Worm (Caenorhabditis elegans): Measurements from ENCODE around the gene E02C12.12.

Gene E02C12.12

DNA sequence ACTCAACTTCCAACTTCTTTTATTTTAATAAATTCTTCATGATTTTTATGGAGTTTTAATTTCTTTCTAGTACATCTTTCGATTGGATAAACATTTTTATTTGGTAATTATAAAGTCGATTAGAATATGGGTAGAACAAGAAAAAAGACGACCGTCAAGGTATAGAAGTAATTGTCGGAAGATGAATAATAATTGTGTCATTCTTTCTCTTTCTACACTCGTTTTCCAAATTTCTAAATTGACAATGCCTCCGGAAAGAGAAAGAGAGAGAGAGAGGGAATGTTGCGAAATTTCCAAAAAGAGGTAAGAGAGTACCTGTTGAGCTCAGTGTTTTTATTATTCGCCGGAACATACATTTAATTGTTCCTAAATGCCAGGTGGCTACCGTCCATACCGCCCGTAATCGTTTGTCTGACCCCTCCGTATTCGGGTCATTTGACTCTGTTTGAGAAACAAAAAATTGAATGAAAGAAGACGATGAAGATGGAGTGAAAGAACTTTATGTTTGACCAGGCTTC lies at the start of gene E02C12.12:
Gene E02C12.12 (minus strand): TSS at position 468 of the 518 bp plus-strand sequence.
- TF ChIP-seq flt-1 (GFP tag; IDR thresholded peaks at IDR 0.05) (no peak), tab-1 (GFP tag; IDR thresholded peaks at IDR 0.05) (no peak), ref-1 (GFP tag; conservative IDR thresholded peaks at IDR 0.05) (no peak), T22C8.4 (GFP tag; IDR thresholded peaks at IDR 0.05) (no peak), ztf-29 (GFP tag; IDR thresholded peaks at IDR 0.05) (no peak), cog-1 (tag; optimal IDR thresholded peaks at IDR 0.05) (no peak), ztf-23 (GFP tag; IDR thresholded peaks at IDR 0.05) (no peak), med-1 (GFP tag; optimal IDR thresholded peaks at IDR 0.05; ENCODE audit: insufficient read depth) (no peak), klf-2 (GFP tag; conservative IDR thresholded peaks at IDR 0.05) (no peak)

DNA sequence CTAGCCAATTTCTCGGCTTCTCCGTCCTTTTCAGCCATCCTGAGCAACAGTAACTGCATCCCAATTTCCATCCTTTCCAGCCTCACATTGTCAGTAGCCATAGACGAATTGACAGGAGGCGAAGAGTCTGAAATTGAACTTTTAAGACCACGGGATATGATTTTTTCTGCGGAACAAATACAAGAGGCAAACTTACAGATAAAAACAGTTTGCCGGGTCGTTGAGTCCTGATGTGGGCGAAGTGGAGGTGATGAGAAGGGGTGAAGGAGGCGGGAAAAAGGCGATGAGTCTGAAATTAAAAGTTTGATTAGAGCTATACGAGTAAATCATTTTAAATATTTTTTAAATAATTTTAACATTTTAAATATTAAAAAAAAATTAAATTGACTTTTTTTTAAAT lies 45.0 kb upstream of the E02C12.12 start, which contains the start of gene F36D4.6:
Gene F36D4.6 (minus strand): TSS at position 101 of the 400 bp plus-strand sequence.
- TF ChIP-seq T22C8.4 (GFP tag; IDR thresholded peaks at IDR 0.05) (no peak), ztf-29 (GFP tag; IDR thresholded peaks at IDR 0.05) (no peak), med-1 (GFP tag; optimal IDR thresholded peaks at IDR 0.05; ENCODE audit: insufficient read depth) (no peak), tab-1 (GFP tag; IDR thresholded peaks at IDR 0.05) (no peak), ztf-23 (GFP tag; IDR thresholded peaks at IDR 0.05) (no peak), flt-1 (GFP tag; IDR thresholded peaks at IDR 0.05) (no peak), cog-1 (tag; optimal IDR thresholded peaks at IDR 0.05) (no peak), ref-1 (GFP tag; conservative IDR thresholded peaks at IDR 0.05) (no peak), klf-2 (GFP tag; conservative IDR thresholded peaks at IDR 0.05) (no peak)

DNA sequence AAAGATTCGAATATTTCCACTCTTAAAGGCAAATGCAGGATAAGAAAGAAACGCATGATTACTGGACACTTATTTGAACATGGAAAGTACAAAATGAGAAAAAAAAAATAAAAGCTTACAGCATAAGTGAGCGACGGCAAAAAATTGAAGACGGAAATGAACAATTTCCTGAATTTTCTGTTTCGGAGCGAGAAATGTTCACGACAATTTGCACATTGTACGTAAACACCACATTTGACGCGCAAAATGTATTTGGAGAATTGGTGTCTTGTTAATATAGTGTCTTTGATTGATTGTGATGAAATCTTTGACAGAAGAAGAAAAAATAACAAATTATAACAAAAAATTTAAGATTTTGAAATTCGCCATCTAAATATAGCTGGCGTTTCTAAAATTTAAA lies 43.5 kb upstream of the E02C12.12 start, which contains the start of gene F36D4.5:
Gene F36D4.5 (minus strand): TSS at position 225 of the 400 bp plus-strand sequence.
- TF ChIP-seq ztf-23 (GFP tag; IDR thresholded peaks at IDR 0.05) (no peak), tab-1 (GFP tag; IDR thresholded peaks at IDR 0.05) (no peak), klf-2 (GFP tag; conservative IDR thresholded peaks at IDR 0.05) (no peak), T22C8.4 (GFP tag; IDR thresholded peaks at IDR 0.05) (no peak), ztf-29 (GFP tag; IDR thresholded peaks at IDR 0.05) (no peak), cog-1 (tag; optimal IDR thresholded peaks at IDR 0.05) (no peak), ref-1 (GFP tag; conservative IDR thresholded peaks at IDR 0.05) (no peak)

DNA sequence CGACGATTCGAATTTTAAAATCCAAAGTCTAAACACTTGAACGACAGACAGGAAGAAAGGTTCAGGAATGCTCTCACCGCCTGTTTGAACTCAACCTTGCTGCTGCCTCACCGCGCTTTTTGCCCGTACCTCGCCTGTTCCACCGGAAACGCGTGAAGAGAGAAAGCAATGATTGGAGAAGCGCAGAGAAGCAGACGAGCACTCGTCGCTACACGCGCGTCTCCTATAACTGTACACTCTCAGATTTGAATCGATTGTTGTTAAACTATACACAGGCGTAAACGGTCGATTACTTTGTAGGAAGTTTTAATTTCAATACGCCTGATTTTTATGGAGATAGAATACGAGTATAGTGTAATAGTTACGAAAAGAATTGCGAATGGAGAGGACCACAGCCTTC lies 42.4 kb upstream of the E02C12.12 start:
- TF ChIP-seq ztf-23 (GFP tag; IDR thresholded peaks at IDR 0.05), result no peak
- TF ChIP-seq cog-1 (tag; optimal IDR thresholded peaks at IDR 0.05), result peak; percentile 42

DNA sequence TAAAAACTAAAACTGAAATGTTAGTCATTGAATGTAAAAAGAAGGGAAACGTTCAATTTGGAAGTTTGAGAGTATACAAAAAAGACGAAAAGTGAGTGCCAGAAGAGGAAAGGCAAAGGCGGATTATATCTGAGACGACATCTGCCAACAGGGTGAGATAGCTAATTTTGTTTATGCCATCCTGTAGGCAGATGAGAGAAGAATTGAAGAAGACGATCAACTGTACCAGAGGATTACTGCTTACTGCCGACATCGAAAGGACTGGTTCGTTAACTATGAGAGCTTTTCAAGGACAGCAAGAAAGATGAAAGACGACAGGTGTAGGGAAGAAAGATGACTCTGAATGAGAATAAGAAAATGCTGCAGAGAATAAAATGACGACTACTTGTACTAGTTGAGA lies 41.4 kb upstream of the E02C12.12 start:
- TF ChIP-seq ztf-23 (GFP tag; IDR thresholded peaks at IDR 0.05), result no peak
- TF ChIP-seq T22C8.4 (GFP tag; IDR thresholded peaks at IDR 0.05), result no peak
- TF ChIP-seq ztf-29 (GFP tag; IDR thresholded peaks at IDR 0.05), result no peak
- TF ChIP-seq med-1 (GFP tag; optimal IDR thresholded peaks at IDR 0.05; ENCODE audit: insufficient read depth), result no peak
- no peak for TF ChIP-seq cog-1 (tag; optimal IDR thresholded peaks at IDR 0.05)
- no peak for TF ChIP-seq klf-2 (GFP tag; conservative IDR thresholded peaks at IDR 0.05)
- TF ChIP-seq ref-1 (GFP tag; conservative IDR thresholded peaks at IDR 0.05), result no peak
- no peak for TF ChIP-seq tab-1 (GFP tag; IDR thresholded peaks at IDR 0.05)
- no peak for TF ChIP-seq flt-1 (GFP tag; IDR thresholded peaks at IDR 0.05)

DNA sequence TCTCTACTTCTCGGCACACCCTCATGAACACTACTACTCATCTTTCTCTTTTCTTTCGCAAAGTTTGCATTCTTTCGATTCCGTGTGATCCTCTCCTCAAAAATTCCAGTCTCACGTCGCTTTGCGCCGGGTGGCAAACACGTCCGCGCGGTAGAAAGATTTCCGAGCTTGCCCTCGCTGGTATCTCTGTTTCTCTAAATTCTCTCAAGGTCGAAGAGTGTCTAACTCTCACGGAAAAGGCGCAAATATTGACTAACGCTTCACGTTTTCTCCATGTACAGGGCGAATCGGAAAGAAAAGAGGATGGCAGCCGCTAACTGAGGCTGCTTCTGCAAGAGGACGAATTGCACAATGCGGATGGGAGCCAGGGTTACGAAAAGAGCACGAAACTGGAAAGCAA lies 40.6 kb upstream of the E02C12.12 start:
- no peak for TF ChIP-seq tab-1 (GFP tag; IDR thresholded peaks at IDR 0.05)
- no peak for TF ChIP-seq ref-1 (GFP tag; conservative IDR thresholded peaks at IDR 0.05)
- TF ChIP-seq med-1 (GFP tag; optimal IDR thresholded peaks at IDR 0.05; ENCODE audit: insufficient read depth), result no peak
- TF ChIP-seq cog-1 (tag; optimal IDR thresholded peaks at IDR 0.05), result no peak
- no peak for TF ChIP-seq ztf-23 (GFP tag; IDR thresholded peaks at IDR 0.05)
- 0 out of 2 replicates have a peak, but pooled peaks have one; percentile 51 for TF ChIP-seq ztf-29 (GFP tag; IDR thresholded peaks at IDR 0.05)
- TF ChIP-seq flt-1 (GFP tag; IDR thresholded peaks at IDR 0.05), result no peak
- 0 out of 2 replicates have a peak, but pooled peaks have one; percentile 41 for TF ChIP-seq klf-2 (GFP tag; conservative IDR thresholded peaks at IDR 0.05)

DNA sequence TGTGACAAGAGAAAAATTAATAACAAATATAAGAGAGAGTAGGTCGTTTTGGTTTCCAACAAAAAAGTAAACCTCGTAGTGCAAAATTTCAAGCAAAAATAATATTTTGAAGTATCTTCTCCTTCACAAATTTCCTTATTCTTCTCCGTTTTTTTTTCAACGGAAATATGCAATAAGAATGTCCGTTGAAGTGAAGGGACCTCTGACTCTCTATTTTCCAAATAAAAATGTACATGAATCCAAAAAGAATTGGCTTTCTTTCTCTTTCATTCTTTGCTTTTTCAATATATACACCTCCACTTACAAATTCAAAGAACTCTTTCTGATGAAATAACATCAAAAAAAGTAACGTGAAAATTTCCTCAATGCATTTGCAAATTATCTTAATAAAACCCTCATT lies 34.5 kb upstream of the E02C12.12 start, which contains the start of gene F36D4.1:
Gene F36D4.1 (plus strand): TSS at position 301 of the 400 bp plus-strand sequence.
- no peak for TF ChIP-seq ztf-29 (GFP tag; IDR thresholded peaks at IDR 0.05)
- TF ChIP-seq ztf-23 (GFP tag; IDR thresholded peaks at IDR 0.05), result no peak
- no peak for TF ChIP-seq flt-1 (GFP tag; IDR thresholded peaks at IDR 0.05)
- no peak for TF ChIP-seq cog-1 (tag; optimal IDR thresholded peaks at IDR 0.05)
- no peak for TF ChIP-seq med-1 (GFP tag; optimal IDR thresholded peaks at IDR 0.05; ENCODE audit: insufficient read depth)
- no peak for TF ChIP-seq ref-1 (GFP tag; conservative IDR thresholded peaks at IDR 0.05)
- TF ChIP-seq tab-1 (GFP tag; IDR thresholded peaks at IDR 0.05), result no peak
- no peak for TF ChIP-seq klf-2 (GFP tag; conservative IDR thresholded peaks at IDR 0.05)
- TF ChIP-seq T22C8.4 (GFP tag; IDR thresholded peaks at IDR 0.05), result no peak

DNA sequence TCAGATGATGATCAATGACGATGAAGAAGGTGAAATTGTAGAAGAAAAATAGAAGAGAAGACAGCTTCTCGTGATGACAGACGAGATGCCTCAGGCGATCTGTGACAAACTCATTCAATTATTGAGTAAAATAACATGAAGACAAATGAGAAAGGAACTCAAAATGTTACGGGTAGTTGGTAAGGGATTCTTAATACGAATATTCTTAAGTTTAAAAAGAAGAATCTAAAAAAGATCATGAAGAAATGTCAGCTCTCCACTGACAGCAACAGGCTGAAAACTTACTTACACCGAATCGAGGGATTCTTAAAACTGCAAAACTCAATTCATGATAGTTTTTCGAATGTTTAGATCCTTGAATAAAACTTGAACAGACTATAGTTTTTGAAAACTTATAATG lies 32.4 kb upstream of the E02C12.12 start, which contains the start of gene F36D4.4:
Gene F36D4.4 (minus strand): TSS at position 101 of the 400 bp plus-strand sequence.
- no peak for TF ChIP-seq ztf-23 (GFP tag; IDR thresholded peaks at IDR 0.05)
- TF ChIP-seq flt-1 (GFP tag; IDR thresholded peaks at IDR 0.05), result no peak
- TF ChIP-seq tab-1 (GFP tag; IDR thresholded peaks at IDR 0.05), result no peak
- no peak for TF ChIP-seq T22C8.4 (GFP tag; IDR thresholded peaks at IDR 0.05)
- TF ChIP-seq ref-1 (GFP tag; conservative IDR thresholded peaks at IDR 0.05), result no peak
- no peak for TF ChIP-seq ztf-29 (GFP tag; IDR thresholded peaks at IDR 0.05)
- TF ChIP-seq med-1 (GFP tag; optimal IDR thresholded peaks at IDR 0.05; ENCODE audit: insufficient read depth), result no peak
- TF ChIP-seq cog-1 (tag; optimal IDR thresholded peaks at IDR 0.05), result no peak
- no peak for TF ChIP-seq klf-2 (GFP tag; conservative IDR thresholded peaks at IDR 0.05)

DNA sequence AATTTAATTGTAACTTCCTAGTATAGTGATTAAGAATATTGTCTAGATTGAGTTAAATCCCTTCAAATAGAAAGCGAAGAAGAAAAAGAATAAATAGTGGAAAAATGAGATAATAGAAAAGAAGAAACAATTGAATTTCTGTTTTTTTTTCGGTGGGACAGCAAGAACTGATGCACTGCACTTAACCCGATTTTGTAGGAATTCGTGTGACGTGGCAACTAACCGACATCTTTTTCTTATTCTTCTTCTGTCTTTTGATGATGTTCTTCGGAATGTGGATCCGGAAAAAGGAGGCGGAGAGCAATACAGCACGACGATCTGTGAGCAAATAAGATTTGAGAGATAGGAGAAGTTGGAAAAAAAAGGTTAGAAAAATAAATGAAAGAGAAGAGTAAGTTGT lies 26.8 kb upstream of the E02C12.12 start:
- TF ChIP-seq ztf-29 (GFP tag; IDR thresholded peaks at IDR 0.05) (no peak), flt-1 (GFP tag; IDR thresholded peaks at IDR 0.05) (no peak), T22C8.4 (GFP tag; IDR thresholded peaks at IDR 0.05) (no peak), tab-1 (GFP tag; IDR thresholded peaks at IDR 0.05) (no peak), med-1 (GFP tag; optimal IDR thresholded peaks at IDR 0.05; ENCODE audit: insufficient read depth) (no peak), cog-1 (tag; optimal IDR thresholded peaks at IDR 0.05) (no peak), ztf-23 (GFP tag; IDR thresholded peaks at IDR 0.05) (no peak), ref-1 (GFP tag; conservative IDR thresholded peaks at IDR 0.05) (no peak), klf-2 (GFP tag; conservative IDR thresholded peaks at IDR 0.05) (no peak)

DNA sequence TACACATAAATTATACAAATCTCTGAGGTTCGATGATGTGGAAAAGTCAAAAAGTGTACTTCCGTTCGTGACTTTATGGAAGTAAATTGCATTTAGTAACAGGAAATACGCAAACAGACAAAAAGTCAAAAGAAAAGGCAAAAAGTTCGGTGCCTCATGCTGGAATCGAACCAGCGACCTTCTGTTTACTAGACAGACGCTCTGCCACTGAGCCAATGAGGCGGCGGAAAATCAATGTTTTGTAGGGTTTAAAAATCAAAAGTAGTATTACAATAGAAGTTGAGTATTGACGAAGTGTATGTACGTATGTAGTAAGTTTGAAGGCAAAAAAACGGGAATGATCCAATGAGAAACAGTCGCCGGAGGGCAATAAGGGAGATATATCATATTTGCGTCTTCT lies 24.8 kb upstream of the E02C12.12 start:
- no peak for TF ChIP-seq klf-2 (GFP tag; conservative IDR thresholded peaks at IDR 0.05)
- TF ChIP-seq ztf-23 (GFP tag; IDR thresholded peaks at IDR 0.05), result no peak
- TF ChIP-seq cog-1 (tag; optimal IDR thresholded peaks at IDR 0.05), result no peak
- TF ChIP-seq ref-1 (GFP tag; conservative IDR thresholded peaks at IDR 0.05), result no peak
- TF ChIP-seq tab-1 (GFP tag; IDR thresholded peaks at IDR 0.05), result no peak
- TF ChIP-seq T22C8.4 (GFP tag; IDR thresholded peaks at IDR 0.05), result no peak
- no peak for TF ChIP-seq flt-1 (GFP tag; IDR thresholded peaks at IDR 0.05)
- no peak for TF ChIP-seq ztf-29 (GFP tag; IDR thresholded peaks at IDR 0.05)
- TF ChIP-seq med-1 (GFP tag; optimal IDR thresholded peaks at IDR 0.05; ENCODE audit: insufficient read depth), result no peak
